Comparison of ENCODE assay signal across 3 fruit fly cellular contexts in the genomic region with DNA sequence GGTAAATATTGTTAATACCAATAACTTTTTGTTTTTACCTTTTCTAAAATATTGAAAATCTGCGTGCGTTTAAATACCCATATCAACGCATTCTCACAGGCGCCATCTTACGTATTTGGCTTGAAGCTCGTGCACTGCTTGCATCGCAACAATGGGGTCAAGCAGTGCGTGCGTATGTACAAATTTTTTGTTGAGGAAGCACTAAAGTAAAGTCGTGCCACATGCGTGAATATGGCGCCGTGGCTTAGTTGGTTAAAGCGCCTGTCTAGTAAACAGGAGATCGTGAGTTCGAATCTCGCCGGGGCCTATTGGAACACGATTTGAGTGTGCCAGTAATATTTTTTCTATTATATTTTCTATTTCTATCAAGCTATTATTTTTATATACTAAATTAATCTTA.
TF ChIP-seq lines count a peak whose summit lies in the region.

No protein-coding gene starts in this region.

TF ChIP-seq in whole organism, adult, 20 proteins besides CTCF, POLR2A, EP300 and RAD21 (continued from another document):
- TF ChIP-seq bab1 (GFP tag; optimal IDR thresholded peaks at IDR 0.05; lab: Kevin White, UChicago) (peak; percentile 69), pad (GFP tag; optimal IDR thresholded peaks at IDR 0.05; lab: Kevin White, UChicago) (peak; percentile 3), CG14711 (tag; optimal IDR thresholded peaks at IDR 0.05; lab: Kevin White, UChicago) (no peak)
TF ChIP-seq in whole organism, adult: peak in this region for 8.

TF ChIP-seq in whole organism, embryonic, 481 proteins besides CTCF, POLR2A, EP300 and RAD21 (continued from another document and continues in another):
- TF ChIP-seq pho (GFP tag; optimal IDR thresholded peaks at IDR 0.05; lab: Kevin White, UChicago) (peak; percentile 14), CoRest (tag; optimal IDR thresholded peaks at IDR 0.05; lab: Kevin White, UChicago) (peak; percentile 49), cas (GFP tag; IDR thresholded peaks at IDR 0.05; lab: Robert Waterston, UW) (no peak), trem (tag; optimal IDR thresholded peaks at IDR 0.05; lab: Kevin White, UChicago) (peak; percentile 45), CG1602 (GFP tag; optimal IDR thresholded peaks at IDR 0.05; lab: Kevin White, UChicago) (peak; percentile 1), pum (GFP tag; optimal IDR thresholded peaks at IDR 0.05; lab: Kevin White, UChicago) (peak; percentile 10), E2f2 (GFP tag; IDR thresholded peaks at IDR 0.05; lab: Robert Waterston, UW) (peak; percentile 52; the same call in 1 of the 2 replicates), CG8944 (GFP tag; optimal IDR thresholded peaks at IDR 0.05; lab: Kevin White, UChicago) (peak; percentile 13), knrl (GFP tag; IDR thresholded peaks at IDR 0.05; lab: Robert Waterston, UW; ENCODE audit: partially characterized antibody) (peak; percentile 73), NC2α (GFP tag; optimal IDR thresholded peaks at IDR 0.05; lab: Kevin White, UChicago) (peak; percentile 51), CG14441 (GFP tag; IDR thresholded peaks at IDR 0.05; lab: Robert Waterston, UW) (no peak), trh (GFP tag; optimal IDR thresholded peaks at IDR 0.05; lab: Kevin White, UChicago) (peak; percentile 10), Chrac-16 (GFP tag; optimal IDR thresholded peaks at IDR 0.05; lab: Kevin White, UChicago) (peak; percentile 5), Bteb2 (GFP tag; optimal IDR thresholded peaks at IDR 0.05; lab: Kevin White, UChicago) (peak; percentile 29), CG13624 (GFP tag; optimal IDR thresholded peaks at IDR 0.05; lab: Kevin White, UChicago) (peak; percentile 54), fru (optimal IDR thresholded peaks at IDR 0.05; lab: Kevin White, UChicago) (no peak), CG12769 (tag; optimal IDR thresholded peaks at IDR 0.05; lab: Kevin White, UChicago) (no peak), disco-r (GFP tag; optimal IDR thresholded peaks at IDR 0.05; lab: Kevin White, UChicago) (no peak), CG16813 (GFP tag; IDR thresholded peaks at IDR 0.05; lab: Robert Waterston, UW; ENCODE audit: partially characterized antibody) (peak; percentile 67), CG12104 (GFP tag; optimal IDR thresholded peaks at IDR 0.05; lab: Kevin White, UChicago) (no peak), bcd (GFP tag; optimal IDR thresholded peaks at IDR 0.05; lab: Kevin White, UChicago) (peak; percentile 2), CG8281 (tag; optimal IDR thresholded peaks at IDR 0.05; lab: Kevin White, UChicago) (no peak), unpg (GFP tag; optimal IDR thresholded peaks at IDR 0.05; lab: Kevin White, UChicago) (no peak), gcm2 (GFP tag; optimal IDR thresholded peaks at IDR 0.05; lab: Kevin White, UChicago) (no peak), NK7.1 (GFP tag; optimal IDR thresholded peaks at IDR 0.05; lab: Kevin White, UChicago) (peak; percentile 31), HmgZ (tag; optimal IDR thresholded peaks at IDR 0.05; lab: Kevin White, UChicago) (peak; percentile 84), Antp (GFP tag; optimal IDR thresholded peaks at IDR 0.05; lab: Kevin White, UChicago) (peak; percentile 50), Ets65A (GFP tag; lab: Kevin White, UChicago) (peak; percentile 94), gt (GFP tag; IDR thresholded peaks at IDR 0.05; lab: Robert Waterston, UW) (no peak), fd96Cb (tag; optimal IDR thresholded peaks at IDR 0.05; lab: Kevin White, UChicago) (peak; percentile 5), CG7963 (GFP tag; IDR thresholded peaks at IDR 0.05; lab: Robert Waterston, UW; ENCODE audit: partially characterized antibody) (peak; percentile 76), p53 (GFP tag; optimal IDR thresholded peaks at IDR 0.05; lab: Kevin White, UChicago) (peak; percentile 15), Nf-YB (GFP tag; optimal IDR thresholded peaks at IDR 0.05; lab: Kevin White, UChicago) (peak; percentile 9), CG9727 (GFP tag; optimal IDR thresholded peaks at IDR 0.05; lab: Kevin White, UChicago) (no peak), nom (GFP tag; optimal IDR thresholded peaks at IDR 0.05; lab: Kevin White, UChicago) (no peak), CG15269 (tag; optimal IDR thresholded peaks at IDR 0.05; lab: Kevin White, UChicago) (peak; percentile 48), pros (GFP tag; optimal IDR thresholded peaks at IDR 0.05; lab: Kevin White, UChicago) (no peak), crp (GFP tag; optimal IDR thresholded peaks at IDR 0.05; lab: Kevin White, UChicago) (no peak), Aef1 (GFP tag; IDR thresholded peaks at IDR 0.05; lab: Robert Waterston, UW) (peak; percentile 24; the same call in 1 of the 3 replicates), Mes4 (GFP tag; optimal IDR thresholded peaks at IDR 0.05; lab: Kevin White, UChicago) (peak; percentile 19), CG7987 (GFP tag; optimal IDR thresholded peaks at IDR 0.05; lab: Kevin White, UChicago) (peak; percentile 59), CG10366 (GFP tag; IDR thresholded peaks at IDR 0.05; lab: Robert Waterston, UW) (0 out of 2 replicates have a peak, but pooled peaks have one; percentile 20), CG1603 (tag; optimal IDR thresholded peaks at IDR 0.05; lab: Kevin White, UChicago) (peak; percentile 73), CG2199 (GFP tag; IDR thresholded peaks at IDR 0.05; lab: Robert Waterston, UW) (peak; percentile 81; the same call in 2 of the 3 replicates), CG10979 (tag; optimal IDR thresholded peaks at IDR 0.05; lab: Kevin White, UChicago) (peak; percentile 40), CG6654 (GFP tag; optimal IDR thresholded peaks at IDR 0.05; lab: Kevin White, UChicago) (no peak), dysf (GFP tag; IDR thresholded peaks at IDR 0.05; lab: Robert Waterston, UW) (peak; percentile 18; the same call in 1 of the 3 replicates), abd-A (tag; optimal IDR thresholded peaks at IDR 0.05; lab: Kevin White, UChicago) (no peak), GATAe (GFP tag; conservative IDR thresholded peaks at IDR 0.05; lab: Robert Waterston, UW) (no peak), Gug (GFP tag; IDR thresholded peaks at IDR 0.05; lab: Robert Waterston, UW) (no peak), CG16779 (GFP tag; IDR thresholded peaks at IDR 0.05; lab: Robert Waterston, UW) (no peak), Xrp1 (GFP tag; IDR thresholded peaks at IDR 0.05; lab: Robert Waterston, UW) (peak; percentile 47; the same call in 1 of the 2 replicates), Trl (optimal IDR thresholded peaks at IDR 0.05; lab: Kevin White, UChicago) (no peak), Trl (GFP tag; optimal IDR thresholded peaks at IDR 0.05; lab: Kevin White, UChicago) (peak; percentile 60), chinmo (GFP tag; IDR thresholded peaks at IDR 0.05; lab: Robert Waterston, UW; ENCODE audit: partially characterized antibody) (peak; percentile 73; the same call in 3 of the 4 replicates), CG18476 (GFP tag; optimal IDR thresholded peaks at IDR 0.05; lab: Kevin White, UChicago) (no peak), run (tag; optimal IDR thresholded peaks at IDR 0.05; lab: Kevin White, UChicago) (no peak), slbo (GFP tag; IDR thresholded peaks at IDR 0.05; lab: Robert Waterston, UW) (peak; percentile 70), CG1024 (GFP tag; IDR thresholded peaks at IDR 0.05; lab: Robert Waterston, UW) (no peak), Rfx (GFP tag; IDR thresholded peaks at IDR 0.05; lab: Robert Waterston, UW) (peak; percentile 80), otp (GFP tag; IDR thresholded peaks at IDR 0.05; lab: Robert Waterston, UW) (0 out of 3 replicates have a peak, but pooled peaks have one; percentile 28)

TF ChIP-seq in whole organism, prepupa, 60 proteins besides CTCF, POLR2A, EP300 and RAD21 (continued from another document):
- TF ChIP-seq topi (GFP tag; optimal IDR thresholded peaks at IDR 0.05; lab: Kevin White, UChicago): peak; percentile 29
- TF ChIP-seq CG3032 (tag; optimal IDR thresholded peaks at IDR 0.05; lab: Kevin White, UChicago): peak; percentile 22
